Fruit fly (Drosophila melanogaster) whole organism, adult: Measurements from ENCODE around the gene CG31743.
A peak's percentile ranks its signal among the peaks of the same experiment; 100 is the strongest.

Source experiments
- CG11617 ChIP-seq: fragments of 200-800 bp; sonication (Bioruptor generic); optimal IDR thresholded peaks from 2 replicates; lab custom pipeline; 2017; ENCODE audit warnings: mild to moderate bottlenecking, missing biosample characterization, missing genetic modification reagents, missing genetic modification characterization
- CG12768 ChIP-seq: fragments of 200-800 bp; sonication (Bioruptor generic); optimal IDR thresholded peaks from 2 replicates; lab custom pipeline; 2017; ENCODE audit warnings: missing biosample characterization, missing genetic modification characterization, mild to moderate bottlenecking, moderate library complexity, missing genetic modification reagents
- CG14711 ChIP-seq: fragments of 200-800 bp; sonication (Bioruptor generic); optimal IDR thresholded peaks from 2 replicates; lab custom pipeline; 2018; ENCODE audit warnings: missing biosample characterization, mild to moderate bottlenecking, missing genetic modification characterization, moderate library complexity
- CG1620 ChIP-seq: fragments of 200-800 bp; sonication (Bioruptor generic); optimal IDR thresholded peaks from 2 replicates; lab custom pipeline; 2016; ENCODE audit warnings: missing biosample characterization, missing genetic modification characterization
- CG33017 ChIP-seq: fragments of 200-800 bp; sonication (Bioruptor generic); optimal IDR thresholded peaks from 2 replicates; lab custom pipeline; 2018; ENCODE audit warnings: missing biosample characterization, mild to moderate bottlenecking, missing genetic modification characterization, moderate library complexity
- CG5204 ChIP-seq: fragments of 200-800 bp; sonication (Bioruptor generic); optimal IDR thresholded peaks from 2 replicates; lab custom pipeline; 2016; ENCODE audit warnings: missing biosample characterization, missing genetic modification characterization
- CG7045 ChIP-seq: fragments of 200-800 bp; sonication (Bioruptor generic); optimal IDR thresholded peaks from 2 replicates; lab custom pipeline; 2017; ENCODE audit warnings: missing biosample characterization, mild to moderate bottlenecking, missing genetic modification characterization
- CG7101 ChIP-seq: fragments of 200-800 bp; sonication (Bioruptor generic); optimal IDR thresholded peaks from 2 replicates; lab custom pipeline; 2018; ENCODE audit warnings: missing biosample characterization, mild to moderate bottlenecking, missing genetic modification characterization, moderate library complexity
- Clk ChIP-seq: fragments of 200-800 bp; sonication (Bioruptor generic); optimal IDR thresholded peaks from 2 replicates; lab custom pipeline; 2017; ENCODE audit warnings: missing biosample characterization, missing genetic modification characterization
- Crg-1 ChIP-seq: fragments of 200-800 bp; sonication (Bioruptor generic); optimal IDR thresholded peaks from 2 replicates; lab custom pipeline; 2016; ENCODE audit warnings: missing biosample characterization, missing genetic modification characterization
- Hr96 ChIP-seq: fragments of 200-800 bp; sonication (Bioruptor generic); optimal IDR thresholded peaks from 2 replicates; lab custom pipeline; 2016; ENCODE audit warnings: missing biosample characterization, missing genetic modification characterization
- Mnt ChIP-seq: fragments of 200-800 bp; sonication (Bioruptor generic); optimal IDR thresholded peaks from 2 replicates; lab custom pipeline; 2016; ENCODE audit warnings: missing biosample characterization, mild to moderate bottlenecking, missing genetic modification characterization
- bab1 ChIP-seq: fragments of 200-800 bp; sonication (Bioruptor generic); optimal IDR thresholded peaks from 3 replicates; lab custom pipeline; 2019; ENCODE audit warnings: missing biosample characterization, mild to moderate bottlenecking, missing genetic modification characterization, moderate library complexity
- cic ChIP-seq: fragments of 200-800 bp; sonication (Bioruptor generic); optimal IDR thresholded peaks from 2 replicates; lab custom pipeline; 2017; ENCODE audit warnings: missing biosample characterization, mild to moderate bottlenecking, missing genetic modification characterization, moderate library complexity
- cnc ChIP-seq, 2 experiments: fragments of >200 bp; optimal IDR thresholded peaks; 2 replicates each; lab custom pipeline; 2017
- kay ChIP-seq: fragments of 200-800 bp; sonication (Bioruptor generic); peaks from one replicate; lab custom pipeline; 2016; ENCODE audit warnings: missing biosample characterization, missing genetic modification characterization, borderline replicate concordance
- ovo ChIP-seq: fragments of 200-800 bp; sonication (Bioruptor generic); optimal IDR thresholded peaks from 2 replicates; lab custom pipeline; 2016; ENCODE audit warnings: missing biosample characterization, missing genetic modification characterization
- pad ChIP-seq: fragments of 200-800 bp; sonication (Bioruptor generic); optimal IDR thresholded peaks from 3 replicates; lab custom pipeline; 2017; ENCODE audit warnings: missing biosample characterization, missing genetic modification characterization, mild to moderate bottlenecking, moderate library complexity, missing genetic modification reagents
- tj ChIP-seq: fragments of 200-800 bp; sonication (Bioruptor generic); optimal IDR thresholded peaks from 3 replicates; lab custom pipeline; 2017; ENCODE audit warnings: missing biosample characterization, mild to moderate bottlenecking, missing genetic modification characterization, moderate library complexity
- toe ChIP-seq: fragments of 200-800 bp; sonication (Bioruptor generic); optimal IDR thresholded peaks from 2 replicates; lab custom pipeline; 2016; ENCODE audit warnings: missing biosample characterization, missing genetic modification characterization

Gene CG31743

DNA sequence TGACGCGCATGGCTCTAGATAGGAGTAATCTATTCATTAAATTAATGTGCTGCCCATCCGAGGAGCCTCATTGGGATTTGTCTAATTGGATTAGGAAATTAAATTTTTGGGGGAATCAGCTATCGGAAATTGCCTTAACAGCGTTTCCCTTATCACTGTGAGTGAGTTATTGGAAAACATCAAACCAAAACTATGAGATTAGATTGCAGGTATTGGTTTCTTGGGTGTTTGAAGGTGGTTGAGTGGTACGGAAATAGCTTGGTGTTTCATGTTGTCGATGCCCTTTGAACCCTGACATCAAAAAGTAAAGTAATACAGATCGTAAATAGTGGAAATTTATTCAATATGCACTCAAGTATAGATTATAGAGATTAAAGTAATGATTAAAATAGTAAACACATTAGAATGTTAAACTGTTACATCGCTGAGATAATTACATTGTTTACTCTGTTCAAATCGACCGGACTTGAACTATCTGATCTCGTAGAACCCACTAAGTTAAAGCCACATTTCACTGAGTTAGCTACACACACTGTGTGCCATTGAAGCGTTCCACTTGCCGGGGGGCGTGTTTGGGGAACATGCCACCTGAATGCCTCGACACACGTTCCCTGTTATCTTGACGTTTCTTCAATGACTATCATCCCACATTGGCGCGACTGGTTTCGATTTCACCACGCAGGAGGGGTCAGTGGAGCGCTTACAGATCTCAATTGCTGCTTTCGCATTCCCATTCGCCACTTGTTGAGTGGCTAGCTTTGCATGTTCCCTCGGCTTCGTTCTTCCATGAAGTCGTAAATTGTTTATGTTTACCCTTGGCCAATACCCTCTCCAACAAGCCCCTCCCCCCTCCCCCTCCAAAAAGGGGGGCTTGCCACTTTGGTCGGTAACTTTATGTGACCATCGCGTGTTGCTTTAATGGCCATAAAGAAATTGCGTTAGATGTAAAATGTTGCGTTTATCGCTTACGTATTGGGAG is 3.8 kb downstream of the CG31743 start:
- TF ChIP-seq CG14711 (tag; lab: Kevin White, UChicago) (no peak), pad (GFP tag; lab: Kevin White, UChicago) (no peak), Mnt (GFP tag; lab: Kevin White, UChicago) (no peak), toe (GFP tag; lab: Kevin White, UChicago) (no peak), kay (GFP tag; lab: Kevin White, UChicago) (peak; percentile 14)

DNA sequence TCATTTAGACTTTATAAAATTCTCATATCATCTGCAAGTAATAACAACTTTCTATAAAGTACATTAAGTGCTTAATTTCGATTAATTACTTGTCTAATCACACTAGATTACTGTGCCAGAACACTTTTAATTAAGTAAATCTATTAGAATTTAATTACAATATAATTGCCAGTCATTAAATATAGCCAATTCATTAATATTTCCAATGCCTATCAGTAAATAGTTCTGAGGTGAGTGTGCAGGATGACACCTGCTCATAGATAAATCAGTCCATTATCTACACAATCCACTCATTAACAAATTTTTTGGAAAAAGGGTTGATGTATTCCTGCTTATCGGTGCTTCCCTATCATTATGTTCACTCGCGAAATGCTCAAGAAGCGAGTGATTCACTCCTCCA is 5.4 kb downstream of the CG31743 start:
- TF ChIP-seq Crg-1: no peak
- TF ChIP-seq kay (GFP tag; lab: Kevin White, UChicago): peak; percentile 57

DNA sequence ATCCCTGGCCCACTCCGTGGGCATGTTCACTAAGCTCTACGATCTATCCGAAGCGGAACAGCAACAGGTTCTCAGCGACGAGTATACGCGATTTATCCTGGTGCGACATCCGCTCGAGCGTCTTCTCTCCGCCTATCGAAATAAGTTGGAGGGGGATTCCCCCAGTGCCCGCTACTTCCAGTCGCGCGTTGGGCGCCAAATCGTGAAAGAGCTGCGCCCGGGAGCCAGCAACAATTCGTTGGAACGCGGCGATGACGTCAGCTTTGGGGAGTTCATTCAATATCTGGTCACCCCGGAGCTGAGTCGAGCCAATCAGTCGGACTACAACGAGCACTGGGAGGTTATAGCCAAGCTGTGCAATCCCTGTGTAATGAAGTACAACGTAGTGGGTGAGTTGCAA is 6.0 kb downstream of the CG31743 start:
- TF ChIP-seq CG11617 (GFP tag; lab: Kevin White, UChicago) (no peak), CG1620 (GFP tag; lab: Kevin White, UChicago) (no peak), CG5204 (GFP tag; lab: Kevin White, UChicago) (no peak), CG14711 (tag; lab: Kevin White, UChicago) (no peak), Crg-1 (no peak), pad (GFP tag; lab: Kevin White, UChicago) (no peak), Clk (GFP tag; lab: Kevin White, UChicago) (no peak), CG33017 (no peak), cnc (optimal IDR thresholded peaks at IDR 0.05; lab: Kevin White, UChicago) (no peak), kay (GFP tag; lab: Kevin White, UChicago) (no peak), ovo (GFP tag; lab: Kevin White, UChicago) (no peak), Mnt (GFP tag; lab: Kevin White, UChicago) (no peak)

DNA sequence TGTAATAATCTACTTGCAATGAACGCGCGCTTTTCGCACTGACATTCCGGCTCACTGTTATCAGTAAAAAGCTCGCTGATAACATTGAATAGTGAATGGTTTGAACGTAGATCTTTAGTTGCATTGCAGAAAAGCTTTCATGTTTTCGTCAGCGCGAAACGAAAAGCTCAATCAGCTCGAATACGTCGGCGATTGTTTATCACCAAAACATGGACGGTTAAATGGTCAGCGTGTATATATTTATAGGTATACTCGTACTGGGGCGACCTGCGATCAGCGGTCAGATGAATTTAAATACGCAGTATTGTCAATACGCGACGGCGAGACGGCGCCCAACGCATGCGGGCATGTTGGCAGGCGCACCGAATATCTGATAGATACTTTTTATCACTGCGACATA is 7.1 kb downstream of the CG31743 start:
- TF ChIP-seq ovo (GFP tag; lab: Kevin White, UChicago) (no peak), cic (GFP tag; lab: Kevin White, UChicago) (peak; percentile 98), CG1620 (GFP tag; lab: Kevin White, UChicago) (no peak), CG33017 (peak; percentile 36), CG12768 (GFP tag; lab: Kevin White, UChicago) (peak; percentile 49), CG7101 (tag; lab: Kevin White, UChicago) (no peak), CG11617 (GFP tag; lab: Kevin White, UChicago) (peak; percentile 46), Hr96 (GFP tag; lab: Kevin White, UChicago) (no peak), CG5204 (GFP tag; lab: Kevin White, UChicago) (no peak), Crg-1 (no peak), Mnt (GFP tag; lab: Kevin White, UChicago) (peak; percentile 59), cnc (optimal IDR thresholded peaks at IDR 0.05; lab: Kevin White, UChicago) (no peak), CG7045 (GFP tag; lab: Kevin White, UChicago) (no peak), tj (GFP tag; lab: Kevin White, UChicago) (peak; percentile 24), pad (GFP tag; lab: Kevin White, UChicago) (no peak), kay (GFP tag; lab: Kevin White, UChicago) (peak; percentile 84), Clk (GFP tag; lab: Kevin White, UChicago) (no peak)

DNA sequence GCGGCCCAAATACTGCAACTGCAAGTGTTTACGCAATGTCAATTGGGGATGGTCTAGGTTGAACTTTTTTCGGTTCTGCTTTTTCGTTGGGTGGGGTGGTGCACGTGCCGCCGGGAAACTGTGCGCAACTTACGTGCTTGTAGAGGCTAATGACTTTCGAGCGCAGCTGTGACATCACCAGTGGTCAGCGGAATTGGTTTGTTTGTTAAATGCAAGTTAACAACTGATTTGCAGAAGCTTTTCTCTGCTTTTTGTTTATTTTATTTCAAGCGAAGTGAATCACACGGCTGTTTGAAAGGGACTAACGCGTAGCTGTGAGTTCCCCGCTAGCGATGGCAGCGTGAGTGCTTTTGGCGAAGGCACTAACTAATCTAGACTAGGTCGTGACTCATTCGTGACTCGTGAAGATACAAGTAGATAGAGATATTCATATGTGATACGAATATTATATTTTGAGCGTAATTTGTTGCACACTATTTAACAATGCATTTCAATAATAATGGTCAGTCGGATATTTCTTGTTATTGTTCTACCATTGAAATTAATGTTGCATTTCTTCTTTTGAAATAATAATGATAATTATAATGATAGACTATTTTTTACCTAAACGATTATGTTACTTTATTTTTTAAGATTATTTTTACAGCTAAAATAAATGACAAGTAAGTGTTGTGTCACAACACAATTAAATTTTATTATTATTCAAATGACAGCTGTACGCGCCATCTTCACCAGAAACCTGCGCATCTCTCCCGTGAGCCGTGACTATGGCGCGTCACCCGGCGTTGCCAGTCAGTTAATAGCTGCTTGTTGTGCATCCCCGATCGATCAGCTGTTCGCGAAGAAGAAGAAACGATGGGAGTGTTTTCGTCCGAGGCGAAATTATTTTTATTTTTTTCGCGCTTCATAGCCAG is 8.6 kb downstream of the CG31743 start, which contains the start of the genes osi and tweek:
Gene osi (minus strand): TSS at position 307 of the 914 bp plus-strand sequence.
Gene tweek (plus strand): TSS at position 831 of the 914 bp plus-strand sequence.
- TF ChIP-seq CG12768 (GFP tag; lab: Kevin White, UChicago): peak; percentile 8
- TF ChIP-seq tj (GFP tag; lab: Kevin White, UChicago): peak; percentile 1
- peak; percentile 51 for TF ChIP-seq CG7101 (tag; lab: Kevin White, UChicago)
- no peak for TF ChIP-seq Clk (GFP tag; lab: Kevin White, UChicago)
- peak; percentile 58 for TF ChIP-seq CG1620 (GFP tag; lab: Kevin White, UChicago)
- TF ChIP-seq CG7045 (GFP tag; lab: Kevin White, UChicago): peak; percentile 11
- TF ChIP-seq CG14711 (tag; lab: Kevin White, UChicago): no peak
- no peak for TF ChIP-seq cic (GFP tag; lab: Kevin White, UChicago)
- no peak for TF ChIP-seq Crg-1
- no peak for TF ChIP-seq cnc (optimal IDR thresholded peaks at IDR 0.05; lab: Kevin White, UChicago)
- peak; percentile 82 for TF ChIP-seq CG5204 (GFP tag; lab: Kevin White, UChicago)
- TF ChIP-seq CG11617 (GFP tag; lab: Kevin White, UChicago): peak; percentile 43
- peak; percentile 99 for TF ChIP-seq kay (GFP tag; lab: Kevin White, UChicago)
- TF ChIP-seq bab1 (GFP tag; lab: Kevin White, UChicago): peak; percentile 8
- TF ChIP-seq toe (GFP tag; lab: Kevin White, UChicago): peak; percentile 75
- peak; percentile 78 for TF ChIP-seq Mnt (GFP tag; lab: Kevin White, UChicago)
- peak; percentile 42 for TF ChIP-seq CG33017
- TF ChIP-seq pad (GFP tag; lab: Kevin White, UChicago): peak; percentile 68
- peak; percentile 56 for TF ChIP-seq Hr96 (GFP tag; lab: Kevin White, UChicago)
- TF ChIP-seq ovo (GFP tag; lab: Kevin White, UChicago): no peak
